Fruit fly (Drosophila melanogaster) whole organism, adult: ENCODE measurements around the gene MED20.

Source experiments
- CG11617 ChIP-seq: fragments of 200-800 bp; sonication (Bioruptor generic); optimal IDR thresholded peaks from 2 replicates; lab custom pipeline; 2017; ENCODE audit warnings: mild to moderate bottlenecking, missing biosample characterization, missing genetic modification reagents, missing genetic modification characterization
- CG12768 ChIP-seq: fragments of 200-800 bp; sonication (Bioruptor generic); optimal IDR thresholded peaks from 2 replicates; lab custom pipeline; 2017; ENCODE audit warnings: missing biosample characterization, missing genetic modification characterization, mild to moderate bottlenecking, moderate library complexity, missing genetic modification reagents
- CG1620 ChIP-seq: fragments of 200-800 bp; sonication (Bioruptor generic); optimal IDR thresholded peaks from 2 replicates; lab custom pipeline; 2016; ENCODE audit warnings: missing biosample characterization, missing genetic modification characterization
- CG33017 ChIP-seq: fragments of 200-800 bp; sonication (Bioruptor generic); optimal IDR thresholded peaks from 2 replicates; lab custom pipeline; 2018; ENCODE audit warnings: missing biosample characterization, mild to moderate bottlenecking, missing genetic modification characterization, moderate library complexity
- CG5204 ChIP-seq: fragments of 200-800 bp; sonication (Bioruptor generic); optimal IDR thresholded peaks from 2 replicates; lab custom pipeline; 2016; ENCODE audit warnings: missing biosample characterization, missing genetic modification characterization
- CG7045 ChIP-seq: fragments of 200-800 bp; sonication (Bioruptor generic); optimal IDR thresholded peaks from 2 replicates; lab custom pipeline; 2017; ENCODE audit warnings: missing biosample characterization, mild to moderate bottlenecking, missing genetic modification characterization
- CG7101 ChIP-seq: fragments of 200-800 bp; sonication (Bioruptor generic); optimal IDR thresholded peaks from 2 replicates; lab custom pipeline; 2018; ENCODE audit warnings: missing biosample characterization, mild to moderate bottlenecking, missing genetic modification characterization, moderate library complexity
- Clk ChIP-seq: fragments of 200-800 bp; sonication (Bioruptor generic); optimal IDR thresholded peaks from 2 replicates; lab custom pipeline; 2017; ENCODE audit warnings: missing biosample characterization, missing genetic modification characterization
- Crg-1 ChIP-seq: fragments of 200-800 bp; sonication (Bioruptor generic); optimal IDR thresholded peaks from 2 replicates; lab custom pipeline; 2016; ENCODE audit warnings: missing biosample characterization, missing genetic modification characterization
- bab1 ChIP-seq: fragments of 200-800 bp; sonication (Bioruptor generic); optimal IDR thresholded peaks from 3 replicates; lab custom pipeline; 2019; ENCODE audit warnings: missing biosample characterization, mild to moderate bottlenecking, missing genetic modification characterization, moderate library complexity
- cic ChIP-seq: fragments of 200-800 bp; sonication (Bioruptor generic); optimal IDR thresholded peaks from 2 replicates; lab custom pipeline; 2017; ENCODE audit warnings: missing biosample characterization, mild to moderate bottlenecking, missing genetic modification characterization, moderate library complexity
- cnc ChIP-seq, 2 experiments: fragments of >200 bp; optimal IDR thresholded peaks; 2 replicates each; lab custom pipeline; 2017
- pad ChIP-seq: fragments of 200-800 bp; sonication (Bioruptor generic); optimal IDR thresholded peaks from 3 replicates; lab custom pipeline; 2017; ENCODE audit warnings: missing biosample characterization, missing genetic modification characterization, mild to moderate bottlenecking, moderate library complexity, missing genetic modification reagents
- toe ChIP-seq: fragments of 200-800 bp; sonication (Bioruptor generic); optimal IDR thresholded peaks from 2 replicates; lab custom pipeline; 2016; ENCODE audit warnings: missing biosample characterization, missing genetic modification characterization

dm6 chr2L:8024325-8024724 lies 48.3 kb downstream of the MED20 start:
- TF ChIP-seq CG7045 (GFP tag; lab: Kevin White, UChicago) (no peak), Clk (GFP tag; lab: Kevin White, UChicago) (no peak), Crg-1 (GFP tag; lab: Kevin White, UChicago) (no peak), CG33017 (no peak), CG5204 (GFP tag; lab: Kevin White, UChicago) (no peak), bab1 (GFP tag; lab: Kevin White, UChicago) (no peak), cnc (optimal IDR thresholded peaks at IDR 0.05; lab: Kevin White, UChicago) (no peak), cic (GFP tag; lab: Kevin White, UChicago) (no peak), CG11617 (GFP tag; lab: Kevin White, UChicago) (no peak), pad (GFP tag; lab: Kevin White, UChicago) (no peak), CG1620 (GFP tag; lab: Kevin White, UChicago) (no peak), CG7101 (tag; lab: Kevin White, UChicago) (no peak), CG12768 (GFP tag; lab: Kevin White, UChicago) (no peak), toe (GFP tag; lab: Kevin White, UChicago) (no peak)
